Worm (Caenorhabditis elegans): ENCODE measurements around the gene C01G6.4.

The C01G6.4 gene

ce11 chrII:9271285-9271684 is 1.6 kb downstream of the C01G6.4 start:
- TF ChIP-seq unc-62 (GFP tag; optimal IDR thresholded peaks at IDR 0.05): no peak

DNA sequence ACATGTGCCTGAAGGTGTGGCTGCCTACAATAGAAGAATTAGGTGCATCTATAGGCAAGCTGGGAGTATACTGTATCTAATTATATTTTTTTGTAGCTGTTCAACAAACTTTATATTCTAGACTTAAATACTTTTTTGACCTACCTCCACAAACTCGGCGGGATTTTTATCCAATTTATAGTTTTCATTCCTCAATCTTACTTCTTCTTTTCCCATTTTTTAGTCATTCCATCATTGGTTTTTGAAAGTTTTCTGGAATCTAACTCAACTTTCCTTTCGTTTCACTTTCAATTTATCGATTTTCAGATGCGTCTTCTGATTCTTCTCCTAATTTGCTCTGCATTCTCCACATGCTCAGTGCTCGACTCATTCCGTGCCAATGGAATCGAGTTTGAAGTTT is 3.3 kb downstream of the C01G6.4 start, which contains the start of gene C01G6.3:
TSS of gene C01G6.3 (plus strand) at position 301 of the 400 bp plus-strand sequence.
- TF ChIP-seq unc-62 (GFP tag; optimal IDR thresholded peaks at IDR 0.05): no peak

ce11 chrII:9268983-9269382 is 3.9 kb downstream of the C01G6.4 start:
- no peak for TF ChIP-seq unc-62 (GFP tag; optimal IDR thresholded peaks at IDR 0.05)

DNA sequence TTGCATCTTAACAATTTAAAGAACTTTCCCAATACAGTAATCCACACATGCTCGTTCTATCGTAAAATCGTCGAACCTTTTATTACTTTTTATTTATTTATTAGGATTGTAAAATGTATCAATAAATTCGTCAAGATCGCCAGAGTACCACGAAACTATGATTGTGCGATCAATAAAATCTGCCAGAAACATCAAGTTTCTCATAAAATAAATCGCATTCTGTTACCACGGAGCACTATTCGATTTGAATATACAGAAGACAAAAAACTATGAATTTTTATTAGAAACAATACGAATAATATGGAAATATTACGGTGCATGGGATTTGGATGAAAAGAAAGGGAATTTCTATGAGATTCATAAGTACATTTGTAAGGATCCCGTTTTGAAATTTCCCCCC is 6.1 kb downstream of the C01G6.4 start, which contains the start of gene C01G6.2:
TSS of gene C01G6.2 (plus strand) at position 301 of the 400 bp plus-strand sequence.
- no peak for TF ChIP-seq unc-62 (GFP tag; optimal IDR thresholded peaks at IDR 0.05)

DNA sequence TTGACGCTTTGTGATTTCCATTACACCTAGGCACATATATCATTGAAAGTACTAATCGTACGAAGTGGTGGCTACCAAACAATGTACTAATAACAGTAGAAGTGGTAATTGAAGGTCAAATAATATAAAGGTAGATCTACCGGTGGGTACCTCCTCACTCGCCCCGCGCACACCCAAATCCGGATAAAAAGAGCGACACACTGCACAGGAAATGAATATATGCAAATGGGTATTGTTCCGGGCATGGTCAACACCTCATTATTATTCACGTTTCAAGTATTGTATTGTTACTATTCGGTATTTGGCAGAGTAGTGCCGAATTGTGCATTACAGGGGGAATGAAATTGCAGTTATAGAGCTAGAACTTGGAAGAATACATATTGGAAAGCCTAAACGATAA is 6.6 kb downstream of the C01G6.4 start:
- no peak for TF ChIP-seq unc-62 (GFP tag; optimal IDR thresholded peaks at IDR 0.05)

ce11 chrII:9265705-9266104 is 7.1 kb downstream of the C01G6.4 start:
- TF ChIP-seq unc-62 (GFP tag; optimal IDR thresholded peaks at IDR 0.05): no peak

DNA sequence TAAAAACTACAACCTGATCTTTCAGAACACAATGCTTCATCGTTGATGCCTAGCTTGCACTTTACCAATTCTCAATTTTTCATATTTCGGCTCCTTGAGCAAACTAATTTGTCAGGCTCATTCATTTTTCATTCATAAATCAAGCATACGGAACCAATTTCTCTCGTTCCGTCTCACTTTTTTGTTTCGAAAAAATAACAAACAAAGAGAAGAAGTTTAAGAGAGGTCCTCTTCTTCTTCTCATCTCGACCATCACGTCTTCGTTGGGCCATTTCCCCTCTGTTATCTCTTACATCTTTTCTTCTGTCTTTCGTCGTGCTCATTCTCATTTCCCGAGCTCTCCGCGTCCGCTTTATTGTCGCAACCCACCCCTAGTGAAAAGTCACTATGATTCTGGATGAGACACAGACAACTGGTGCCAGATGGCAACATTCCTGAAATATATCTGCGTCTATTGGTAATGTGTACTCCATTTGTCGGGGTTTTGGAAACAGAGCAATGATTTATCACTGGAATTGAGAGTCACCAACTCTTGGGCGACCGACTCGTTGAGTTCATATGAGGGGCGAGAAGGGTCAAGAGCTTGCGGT is 8.1 kb downstream of the C01G6.4 start:
- no peak for TF ChIP-seq unc-62 (GFP tag; optimal IDR thresholded peaks at IDR 0.05)

DNA sequence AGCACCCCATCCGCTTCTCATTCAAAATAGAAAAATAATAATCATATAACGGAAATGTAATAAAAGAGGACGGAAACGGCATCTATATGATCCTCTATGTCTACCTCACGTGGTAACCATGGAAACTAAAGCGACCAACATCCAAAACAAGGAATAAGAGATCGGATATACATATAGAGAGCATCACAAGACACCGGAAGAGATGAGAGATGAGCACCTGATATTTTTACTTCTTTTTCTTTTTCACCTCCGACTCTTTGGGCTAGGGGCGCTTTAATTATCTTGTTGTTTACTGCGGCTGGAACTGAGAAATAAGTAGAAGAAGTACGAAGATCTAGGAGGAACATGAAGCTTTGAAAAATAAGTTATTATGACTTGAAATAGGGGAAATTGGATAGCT is 9.1 kb downstream of the C01G6.4 start:
- TF ChIP-seq unc-62 (GFP tag; optimal IDR thresholded peaks at IDR 0.05): no peak

DNA sequence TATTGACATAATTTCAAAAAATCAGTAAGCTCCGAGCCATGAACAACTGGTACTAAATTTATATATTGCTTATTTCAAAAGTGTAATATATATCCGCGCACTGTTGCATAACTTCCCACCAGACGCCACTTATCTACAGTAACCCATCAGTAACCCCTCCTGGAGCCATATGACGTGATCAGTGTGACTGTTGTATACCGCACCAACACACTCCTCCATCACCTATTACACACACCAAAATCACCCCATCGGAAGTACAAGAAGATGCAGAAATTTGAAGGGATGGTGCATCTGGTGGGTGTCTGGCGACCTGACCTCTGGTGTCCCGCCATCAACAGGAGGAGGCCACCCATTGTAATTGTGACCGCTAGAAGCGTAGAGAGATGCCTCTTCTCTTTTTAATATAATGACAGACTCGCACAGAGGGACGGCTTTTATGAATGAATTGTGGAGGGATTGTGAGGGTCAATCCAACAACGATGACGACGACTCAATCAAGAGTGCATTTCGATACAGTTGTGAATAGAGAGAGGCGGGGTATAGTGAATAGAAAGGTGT is 9.9 kb downstream of the C01G6.4 start:
- no peak for TF ChIP-seq unc-62 (GFP tag; optimal IDR thresholded peaks at IDR 0.05)

DNA sequence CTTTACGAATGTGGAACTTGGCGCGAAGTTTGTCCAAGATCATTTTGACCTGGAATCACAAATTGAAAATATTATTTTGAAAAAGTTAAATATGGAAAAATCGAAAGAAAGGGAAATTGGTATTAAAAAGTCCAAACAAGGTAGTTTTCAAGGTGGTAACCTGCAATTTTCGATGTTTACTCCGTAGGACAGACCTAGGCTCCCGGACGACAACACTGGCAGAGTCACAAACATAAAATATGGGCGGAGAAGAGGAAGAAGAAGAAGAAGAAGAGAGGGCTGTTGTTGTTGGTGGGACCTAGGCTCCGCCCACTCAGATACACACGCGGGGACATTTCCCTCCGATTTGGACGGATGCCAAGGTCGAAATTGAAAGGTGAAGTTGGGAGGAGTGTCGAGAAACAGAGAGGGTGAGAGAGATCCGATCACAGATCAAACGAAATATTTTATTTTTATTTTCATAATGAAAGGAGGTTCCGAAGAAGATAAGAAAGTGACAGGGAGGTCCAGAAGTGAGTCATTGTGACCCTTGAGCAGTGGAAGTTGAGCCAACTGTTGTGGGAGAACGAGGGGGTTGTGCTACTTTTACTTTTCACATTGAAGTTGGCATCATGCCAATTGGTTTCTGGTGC is 10.8 kb downstream of the C01G6.4 start, which contains the start of gene aqp-2:
TSS of gene aqp-2 (minus strand) at position 51 of the 632 bp plus-strand sequence.
- TF ChIP-seq unc-62 (GFP tag; optimal IDR thresholded peaks at IDR 0.05): no peak

ce11 chrII:9261403-9261802 is 11.4 kb downstream of the C01G6.4 start:
- TF ChIP-seq unc-62 (GFP tag; optimal IDR thresholded peaks at IDR 0.05): no peak

- TF ChIP-seq unc-62 (GFP tag; optimal IDR thresholded peaks at IDR 0.05): no peak
Observed at ce11 chrII:9260026-9260425, 12.8 kb downstream of the C01G6.4 start.

DNA sequence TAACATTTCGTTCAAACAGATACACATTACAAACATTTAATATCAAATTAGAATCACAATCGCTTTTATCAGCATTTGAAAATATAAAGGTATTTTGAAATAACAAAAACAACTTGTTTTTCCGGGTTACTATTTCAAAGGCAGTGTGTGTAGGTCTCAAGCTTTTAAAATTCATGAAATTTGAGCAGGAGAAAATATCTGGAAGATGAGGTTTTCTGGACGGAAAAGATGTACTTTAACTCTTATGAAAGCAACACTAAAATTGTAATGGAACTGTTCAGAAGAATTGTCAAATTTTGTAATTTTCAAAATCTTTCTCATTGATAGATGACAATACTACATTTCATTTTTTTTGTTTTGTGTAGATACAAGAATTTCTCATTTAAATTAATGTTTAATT is 14.3 kb downstream of the C01G6.4 start:
- no peak for TF ChIP-seq unc-62 (GFP tag; optimal IDR thresholded peaks at IDR 0.05)

- TF ChIP-seq unc-62 (GFP tag; optimal IDR thresholded peaks at IDR 0.05): no peak
Observed at ce11 chrII:9258034-9258556, 14.7 kb downstream of the C01G6.4 start.

ce11 chrII:9254187-9254586 is 18.7 kb downstream of the C01G6.4 start, which contains the start of gene nlp-82:
Gene nlp-82, minus strand, starts transcription at chrII:9254287.
- no peak for TF ChIP-seq unc-62 (GFP tag; optimal IDR thresholded peaks at IDR 0.05)

- TF ChIP-seq unc-62 (GFP tag; optimal IDR thresholded peaks at IDR 0.05): no peak
Observed at ce11 chrII:9251529-9251928, 21.3 kb downstream of the C01G6.4 start.

- TF ChIP-seq unc-62 (GFP tag; optimal IDR thresholded peaks at IDR 0.05): no peak
Observed at ce11 chrII:9250422-9250821, 22.4 kb downstream of the C01G6.4 start, which contains the start of gene T26C5.4. Gene T26C5.4, minus strand, starts transcription at chrII:9250522.
